Worm (Caenorhabditis elegans) whole organism, L3 larva: Measurements from ENCODE around the gene egl-4.

Source experiments
- aly-2 ChIP-seq: fragments of 150-350 bp; optimal IDR thresholded peaks from 2 replicates; lab custom pipeline; 2014; ENCODE audit warnings: missing biosample characterization, missing genetic modification characterization
- ama-1 ChIP-seq: fragments of 150-350 bp; optimal IDR thresholded peaks from 2 replicates; lab custom pipeline; 2018
- ceh-16 ChIP-seq: sonication (generic microtip); optimal IDR thresholded peaks from 2 replicates; lab custom pipeline; 2017; ENCODE audit warnings: missing biosample characterization, missing genetic modification characterization
- ceh-28 ChIP-seq: fragments of 150-350 bp; optimal IDR thresholded peaks from 2 replicates; lab custom pipeline; 2014; ENCODE audit warnings: missing biosample characterization, missing genetic modification reagents, missing genetic modification characterization
- ceh-82 ChIP-seq: fragments of 150-350 bp; optimal IDR thresholded peaks from 2 replicates; lab custom pipeline; 2014; ENCODE audit warnings: missing biosample characterization, missing genetic modification characterization
- daf-12 ChIP-seq: fragments of 150-350 bp; optimal IDR thresholded peaks from 2 replicates; lab custom pipeline; 2014; ENCODE audit warnings: missing biosample characterization, missing genetic modification reagents, missing genetic modification characterization
- elt-2 ChIP-seq: sonication (generic microtip); optimal IDR thresholded peaks from 2 replicates; lab custom pipeline; 2016; ENCODE audit warnings: missing genetic modification reagents, mild to moderate bottlenecking, missing genetic modification characterization, missing compliant biosample characterization
- elt-3 ChIP-seq, 3 experiments: fragments of 150-350 bp in 1 of 3; sonication (generic microtip) in 2 of 3; optimal IDR thresholded peaks; 2 replicates in 2 of 3; 4 replicates in 1 of 3; lab custom pipeline; 2014 to 2017; ENCODE audit warnings: missing biosample characterization in 3 of 3, missing genetic modification characterization in 3 of 3
- fkh-2 ChIP-seq: fragments of 150-350 bp; optimal IDR thresholded peaks from 2 replicates; lab custom pipeline; 2014; ENCODE audit warnings: missing biosample characterization, missing genetic modification reagents, missing genetic modification characterization
- lin-15B ChIP-seq: fragments of 150-350 bp; optimal IDR thresholded peaks from 2 replicates; lab custom pipeline; 2014; ENCODE audit warnings: missing biosample characterization, missing genetic modification characterization
- lsy-12 ChIP-seq: sonication (generic microtip); optimal IDR thresholded peaks from 2 replicates; lab custom pipeline; 2016; ENCODE audit warnings: mild to moderate bottlenecking, missing genetic modification characterization, missing compliant biosample characterization
- mml-1 ChIP-seq: fragments of 150-350 bp; sonication (generic microtip); optimal IDR thresholded peaks from 3 replicates; lab custom pipeline; 2014; ENCODE audit warnings: missing biosample characterization, missing genetic modification characterization
- nfya-1 ChIP-seq: sonication (generic microtip); optimal IDR thresholded peaks from 2 replicates; lab custom pipeline; 2017; ENCODE audit warnings: missing genetic modification characterization, mild to moderate bottlenecking, missing compliant biosample characterization, antibody characterized with exemption, moderate library complexity; ENCODE audit not compliant: insufficient read depth
- nhr-11 ChIP-seq: fragments of 150-350 bp; optimal IDR thresholded peaks from 2 replicates; lab custom pipeline; 2014; ENCODE audit warnings: missing biosample characterization, missing genetic modification characterization
- nhr-12 ChIP-seq: fragments of 150-350 bp; optimal IDR thresholded peaks from 2 replicates; lab custom pipeline; 2014; ENCODE audit warnings: missing biosample characterization, missing genetic modification characterization
- nhr-237 ChIP-seq: fragments of 150-350 bp; optimal IDR thresholded peaks from 2 replicates; lab custom pipeline; 2014; ENCODE audit warnings: missing biosample characterization, missing genetic modification characterization
- nhr-25 ChIP-seq: sonication (generic microtip); optimal IDR thresholded peaks from 2 replicates; lab custom pipeline; 2017; ENCODE audit warnings: missing biosample characterization, missing genetic modification characterization
- nhr-28 ChIP-seq: fragments of 150-350 bp; optimal IDR thresholded peaks from 2 replicates; lab custom pipeline; 2014; ENCODE audit warnings: missing biosample characterization, missing genetic modification characterization
- nhr-43 ChIP-seq: sonication (generic microtip); optimal IDR thresholded peaks from 2 replicates; lab custom pipeline; 2016; ENCODE audit warnings: mild to moderate bottlenecking, missing genetic modification characterization, missing compliant biosample characterization; ENCODE audit not compliant: poor library complexity, severe bottlenecking
- nhr-67 ChIP-seq: fragments of 150-350 bp; optimal IDR thresholded peaks from 2 replicates; lab custom pipeline; 2014; ENCODE audit warnings: missing biosample characterization, missing genetic modification characterization
- nhr-76 ChIP-seq: fragments of 150-350 bp; sonication (generic microtip); optimal IDR thresholded peaks from 5 replicates; lab custom pipeline; 2014; ENCODE audit warnings: missing biosample characterization, missing genetic modification characterization
- nhr-77 ChIP-seq: fragments of 150-350 bp; optimal IDR thresholded peaks from 2 replicates; lab custom pipeline; 2014; ENCODE audit warnings: missing biosample characterization, missing genetic modification characterization
- pha-4 ChIP-seq: fragments of 150-350 bp; optimal IDR thresholded peaks from 2 replicates; lab custom pipeline; 2014; ENCODE audit warnings: missing biosample characterization, missing genetic modification reagents, missing genetic modification characterization
- pqm-1 ChIP-seq: fragments of 150-350 bp; optimal IDR thresholded peaks from 2 replicates; lab custom pipeline; 2017; ENCODE audit warnings: missing biosample characterization, missing genetic modification characterization, inconsistent platforms
- sea-2 ChIP-seq: fragments of 150-350 bp; sonication (generic microtip); optimal IDR thresholded peaks from 4 replicates; lab custom pipeline; 2014; ENCODE audit warnings: missing biosample characterization, missing genetic modification reagents, missing genetic modification characterization
- skn-1 ChIP-seq: fragments of 150-350 bp; optimal IDR thresholded peaks from 2 replicates; lab custom pipeline; 2014; ENCODE audit warnings: missing biosample characterization, missing genetic modification characterization
- tbx-2 ChIP-seq: sonication (generic microtip); optimal IDR thresholded peaks from 2 replicates; lab custom pipeline; 2016; ENCODE audit warnings: mild to moderate bottlenecking, missing genetic modification characterization, missing compliant biosample characterization
- unc-62 ChIP-seq: fragments of 150-350 bp; sonication (generic microtip); optimal IDR thresholded peaks from 4 replicates; lab custom pipeline; 2014; ENCODE audit warnings: missing biosample characterization, missing genetic modification reagents, missing genetic modification characterization
- ztf-11 ChIP-seq: fragments of 150-350 bp; optimal IDR thresholded peaks from 2 replicates; lab custom pipeline; 2014; ENCODE audit warnings: missing biosample characterization, missing genetic modification characterization

egl-4 gene

DNA sequence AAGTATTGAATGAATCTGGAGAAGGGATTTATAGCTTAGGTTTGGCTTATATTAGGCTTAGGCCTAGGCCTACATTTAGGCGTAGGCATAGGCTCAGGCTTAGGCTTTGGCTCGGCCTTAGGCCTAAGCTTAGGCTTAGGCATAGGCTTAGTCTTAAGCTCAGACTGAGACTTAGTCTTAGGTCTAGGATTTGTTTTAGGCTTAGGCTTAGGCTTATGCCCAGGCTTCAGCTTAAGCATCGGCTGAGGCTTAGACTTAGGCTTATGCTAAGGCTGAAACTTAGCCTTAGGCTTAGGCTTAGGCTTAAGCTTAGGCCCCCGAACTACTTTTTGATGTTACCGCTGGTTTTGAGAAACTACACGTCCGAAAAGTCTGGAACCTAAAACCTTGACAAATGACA is 72.6 kb downstream of the egl-4 start:
- no peak for TF ChIP-seq nhr-28
- no peak for TF ChIP-seq nhr-25 (tag; lab: Kevin White, UChicago)
- no peak for TF ChIP-seq pqm-1 (tag; lab: Kevin White, UChicago)
- no peak for TF ChIP-seq ama-1
- TF ChIP-seq lsy-12 (tag; lab: Kevin White, UChicago), result no peak
- no peak for TF ChIP-seq nhr-76 (tag; lab: Kevin White, UChicago)
- no peak for TF ChIP-seq nhr-43 (tag; lab: Kevin White, UChicago)
- TF ChIP-seq sea-2 (GFP tag; lab: Kevin White, UChicago), result no peak
- TF ChIP-seq daf-12 (tag; lab: Kevin White, UChicago), result no peak
- no peak for TF ChIP-seq elt-3 (tag; optimal IDR thresholded peaks at IDR 0.05; lab: Kevin White, UChicago)
- TF ChIP-seq fkh-2 (tag; lab: Kevin White, UChicago), result no peak
- no peak for TF ChIP-seq aly-2 (tag; lab: Kevin White, UChicago)
- no peak for TF ChIP-seq ztf-11 (tag; lab: Kevin White, UChicago)
- no peak for TF ChIP-seq nhr-12 (tag; lab: Kevin White, UChicago)
- no peak for TF ChIP-seq nhr-67 (tag; lab: Kevin White, UChicago)
- TF ChIP-seq lin-15B, result no peak

DNA sequence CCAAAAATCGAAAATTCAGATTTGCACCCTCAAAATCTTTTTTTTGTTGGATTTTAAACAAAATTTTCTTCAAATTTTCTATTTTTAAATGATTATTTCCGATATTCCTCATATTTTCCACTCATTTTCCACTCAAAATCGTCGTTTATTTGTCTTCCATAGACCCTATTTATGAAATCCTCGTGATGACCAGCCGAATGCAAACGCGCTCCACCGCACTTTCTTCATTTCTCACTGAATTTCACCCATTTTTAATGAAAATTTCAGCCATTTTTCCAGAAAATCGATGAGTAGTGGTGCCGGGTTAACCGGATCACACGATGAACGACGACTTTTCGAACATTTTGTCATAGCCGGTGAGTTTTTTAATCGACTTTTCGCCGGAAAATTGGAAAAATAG is 75.9 kb downstream of the egl-4 start, which contains the start of gene denn-4:
Gene denn-4, plus strand, starts transcription at position 280 of the 400 bp plus-strand sequence.
- no peak for TF ChIP-seq fkh-2 (tag; lab: Kevin White, UChicago)
- TF ChIP-seq ceh-82, result no peak
- TF ChIP-seq lin-15B, result peak; percentile 68
- no peak for TF ChIP-seq lsy-12 (tag; lab: Kevin White, UChicago)
- peak; percentile 5 for TF ChIP-seq nfya-1 (tag; lab: Kevin White, UChicago)
- peak; percentile 44 for TF ChIP-seq pha-4 (tag; lab: Kevin White, UChicago)

DNA sequence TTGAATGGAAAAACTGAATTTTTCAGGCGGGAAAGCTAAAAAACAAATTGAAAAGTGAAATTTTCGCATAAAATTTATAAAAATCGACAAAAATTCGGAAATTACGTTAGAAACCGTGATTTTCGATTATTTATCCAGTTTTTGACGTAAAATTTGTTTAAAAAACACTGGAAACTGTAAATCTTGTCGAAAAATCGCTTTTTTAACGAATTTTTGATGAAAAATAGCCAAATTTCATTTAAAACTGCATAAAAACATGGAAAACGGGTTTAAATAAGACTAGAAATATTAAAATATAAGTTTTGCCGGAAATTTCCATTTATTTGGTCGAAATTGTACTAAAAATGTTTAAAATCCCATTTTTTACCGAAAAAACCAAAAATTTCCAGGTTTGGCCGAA is 76.3 kb downstream of the egl-4 start:
- no peak for TF ChIP-seq nhr-76 (tag; lab: Kevin White, UChicago)
- TF ChIP-seq ceh-28 (tag; lab: Kevin White, UChicago), result no peak
- no peak for TF ChIP-seq lsy-12 (tag; lab: Kevin White, UChicago)
- TF ChIP-seq elt-2, result no peak
- no peak for TF ChIP-seq nhr-28
- no peak for TF ChIP-seq tbx-2 (tag; lab: Kevin White, UChicago)
- no peak for TF ChIP-seq nhr-237 (tag; lab: Kevin White, UChicago)
- TF ChIP-seq ceh-82, result no peak
- TF ChIP-seq nhr-11 (tag; lab: Kevin White, UChicago), result no peak
- no peak for TF ChIP-seq nhr-67 (tag; lab: Kevin White, UChicago)
- no peak for TF ChIP-seq ceh-16 (tag; lab: Kevin White, UChicago)
- no peak for TF ChIP-seq skn-1 (tag; lab: Kevin White, UChicago)
- no peak for TF ChIP-seq unc-62
- TF ChIP-seq aly-2 (tag; lab: Kevin White, UChicago), result no peak
- no peak for TF ChIP-seq daf-12 (tag; lab: Kevin White, UChicago)
- TF ChIP-seq nhr-77 (tag; lab: Kevin White, UChicago), result no peak
- TF ChIP-seq mml-1 (tag; lab: Kevin White, UChicago), result no peak
